Worm (Caenorhabditis elegans): ENCODE results near the gene set-27.

- no peak for TF ChIP-seq ztf-7 (tag; optimal IDR thresholded peaks at IDR 0.05)
- TF ChIP-seq snpc-4 (tag; optimal IDR thresholded peaks at IDR 0.05), result no peak
- TF ChIP-seq ZK337.2 (GFP tag; IDR thresholded peaks at IDR 0.05), result no peak
- no peak for TF ChIP-seq lim-7 (GFP tag; IDR thresholded peaks at IDR 0.05)
Measured at ce11 chrIII:2733606-2734183, 33.0 kb downstream of the set-27 start, which contains the start of gene Y71H2AM.12.
